Worm (Caenorhabditis elegans) whole organism, L3 larva: ENCODE data around the gene div-1.

Experiments
- aly-2 ChIP-seq: fragments of 150-350 bp; optimal IDR thresholded peaks from 2 replicates; lab custom pipeline; 2014; ENCODE audit warnings: missing biosample characterization, missing genetic modification characterization
- ceh-28 ChIP-seq: fragments of 150-350 bp; optimal IDR thresholded peaks from 2 replicates; lab custom pipeline; 2014; ENCODE audit warnings: missing biosample characterization, missing genetic modification reagents, missing genetic modification characterization
- ceh-82 ChIP-seq: fragments of 150-350 bp; optimal IDR thresholded peaks from 2 replicates; lab custom pipeline; 2014; ENCODE audit warnings: missing biosample characterization, missing genetic modification characterization
- daf-12 ChIP-seq: fragments of 150-350 bp; optimal IDR thresholded peaks from 2 replicates; lab custom pipeline; 2014; ENCODE audit warnings: missing biosample characterization, missing genetic modification reagents, missing genetic modification characterization
- egl-27 ChIP-seq: sonication (generic microtip); optimal IDR thresholded peaks from 4 replicates; lab custom pipeline; 2017; ENCODE audit warnings: missing biosample characterization, missing genetic modification reagents, missing genetic modification characterization
- elt-3 ChIP-seq, 3 experiments: fragments of 150-350 bp in 1 of 3; sonication (generic microtip) in 2 of 3; optimal IDR thresholded peaks; 2 replicates in 2 of 3; 4 replicates in 1 of 3; lab custom pipeline; 2014 to 2017; ENCODE audit warnings: missing biosample characterization in 3 of 3, missing genetic modification characterization in 3 of 3
- jun-1 ChIP-seq: fragments of 150-350 bp; optimal IDR thresholded peaks from 2 replicates; lab custom pipeline; 2014; ENCODE audit warnings: missing biosample characterization, missing genetic modification reagents, missing genetic modification characterization
- nhr-25 ChIP-seq: sonication (generic microtip); optimal IDR thresholded peaks from 2 replicates; lab custom pipeline; 2017; ENCODE audit warnings: missing biosample characterization, missing genetic modification characterization
- unc-39 ChIP-seq: sonication (generic microtip); optimal IDR thresholded peaks from 4 replicates; lab custom pipeline; 2017; ENCODE audit warnings: missing biosample characterization, missing genetic modification characterization
- unc-62 ChIP-seq: fragments of 150-350 bp; sonication (generic microtip); optimal IDR thresholded peaks from 4 replicates; lab custom pipeline; 2014; ENCODE audit warnings: missing biosample characterization, missing genetic modification reagents, missing genetic modification characterization

ce11 chrIII:10285623-10286022 is 37.3 kb upstream of the div-1 start, which contains the start of gene K10G9.2:
- no peak for TF ChIP-seq ceh-28 (tag; lab: Kevin White, UChicago)
- TF ChIP-seq aly-2 = no peak
- TF ChIP-seq elt-3 (tag; optimal IDR thresholded peaks at IDR 0.05; lab: Kevin White, UChicago) = no peak
- TF ChIP-seq unc-39 (tag; lab: Kevin White, UChicago) = no peak
- no peak for TF ChIP-seq jun-1 (tag; lab: Kevin White, UChicago)
- no peak for TF ChIP-seq unc-62 (GFP tag; lab: Kevin White, UChicago)
- TF ChIP-seq egl-27 (tag; lab: Kevin White, UChicago) = no peak
- no peak for TF ChIP-seq daf-12 (tag; lab: Kevin White, UChicago)
- TF ChIP-seq nhr-25 = no peak
- no peak for TF ChIP-seq ceh-82 (tag; lab: Kevin White, UChicago)
